Fruit fly (Drosophila melanogaster): ENCODE data around the gene Pus1.
A peak's percentile ranks its signal among the peaks of the same experiment; 100 is the strongest.

Gene Pus1

DNA sequence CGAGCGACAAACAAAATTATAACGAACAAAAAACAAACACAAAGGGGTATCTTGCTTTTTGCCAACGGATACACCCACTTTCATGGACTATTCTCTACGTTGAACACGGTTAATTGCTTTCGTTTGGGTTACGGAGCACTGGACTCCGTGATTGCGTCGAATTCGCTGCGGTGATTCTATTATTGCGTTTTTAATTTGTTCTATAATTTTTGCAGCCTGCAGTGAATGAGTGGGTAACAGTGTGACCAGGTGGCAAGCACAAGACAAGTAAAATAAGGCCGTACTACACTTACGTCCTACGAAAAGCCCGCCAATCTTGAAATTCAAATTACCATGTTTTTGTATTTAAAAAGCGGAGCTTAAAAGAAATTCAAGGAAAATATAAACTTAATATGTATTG, 6.9 kb downstream of the Pus1 start, which contains the start of gene CG16953 (continued):
- TF ChIP-seq H15 (GFP tag; IDR thresholded peaks at IDR 0.05) (no peak), grau (tag; optimal IDR thresholded peaks at IDR 0.05) (peak; percentile 2), HLH3B (GFP tag; IDR thresholded peaks at IDR 0.05) (no peak), Dp (GFP tag; optimal IDR thresholded peaks at IDR 0.05) (peak; percentile 87), ac (GFP tag; optimal IDR thresholded peaks at IDR 0.05) (no peak), Ets97D (GFP tag; optimal IDR thresholded peaks at IDR 0.05) (peak; percentile 38), NC2α (GFP tag; optimal IDR thresholded peaks at IDR 0.05) (no peak), ftz-f1 (GFP tag; optimal IDR thresholded peaks at IDR 0.05) (no peak), CG7928 (GFP tag; optimal IDR thresholded peaks at IDR 0.05) (no peak), unpg (GFP tag; optimal IDR thresholded peaks at IDR 0.05) (no peak), nom (GFP tag; optimal IDR thresholded peaks at IDR 0.05) (peak; percentile 10), en (GFP tag; optimal IDR thresholded peaks at IDR 0.05) (no peak), chm (GFP tag; IDR thresholded peaks at IDR 0.05) (no peak), CG1602 (GFP tag; optimal IDR thresholded peaks at IDR 0.05) (no peak), Med (GFP tag) (peak; percentile 43), CG8765 (GFP tag; IDR thresholded peaks at IDR 0.05) (no peak), fd96Cb (tag; optimal IDR thresholded peaks at IDR 0.05) (no peak), tup (GFP tag; optimal IDR thresholded peaks at IDR 0.05) (no peak), Stat92E (GFP tag; optimal IDR thresholded peaks at IDR 0.05) (peak in 1 of 3 experiments; percentile 45), HmgZ (tag; optimal IDR thresholded peaks at IDR 0.05) (peak; percentile 35), Fer1 (GFP tag; optimal IDR thresholded peaks at IDR 0.05) (peak; percentile 4), gcm2 (GFP tag; optimal IDR thresholded peaks at IDR 0.05) (no peak), MESR4 (GFP tag; optimal IDR thresholded peaks at IDR 0.05) (peak; percentile 89), CG6813 (GFP tag; optimal IDR thresholded peaks at IDR 0.05) (no peak), Vsx1 (GFP tag; optimal IDR thresholded peaks at IDR 0.05) (no peak)

dm6 chr3R:20581376-20581775, 11.1 kb downstream of the Pus1 start, which contains the start of gene CG34008:
Gene CG34008, minus strand, starts transcription at chr3R:20581522.
- TF ChIP-seq Dp (GFP tag; optimal IDR thresholded peaks at IDR 0.05) = peak; percentile 54
- TF ChIP-seq CG11398 (GFP tag; optimal IDR thresholded peaks at IDR 0.05) = no peak
- TF ChIP-seq unc-4 (GFP tag; IDR thresholded peaks at IDR 0.05; ENCODE audit: partially characterized antibody) = no peak
- TF ChIP-seq CG10431 (GFP tag; optimal IDR thresholded peaks at IDR 0.05) = no peak
- no peak for TF ChIP-seq CG3838 (GFP tag; optimal IDR thresholded peaks at IDR 0.05)
- peak; percentile 58 for TF ChIP-seq gfzf (GFP tag; optimal IDR thresholded peaks at IDR 0.05)
- TF ChIP-seq CG10209 (GFP tag; optimal IDR thresholded peaks at IDR 0.05) = no peak
- TF ChIP-seq Mes4 (GFP tag; optimal IDR thresholded peaks at IDR 0.05) = no peak
- TF ChIP-seq CG12744 (GFP tag; optimal IDR thresholded peaks at IDR 0.05) = no peak
- TF ChIP-seq gt (GFP tag; IDR thresholded peaks at IDR 0.05) = no peak
- TF ChIP-seq en (GFP tag; optimal IDR thresholded peaks at IDR 0.05) = no peak
- peak; percentile 67; the same call in 1 of the 2 replicates for TF ChIP-seq E2f2 (GFP tag; IDR thresholded peaks at IDR 0.05)
- no peak for TF ChIP-seq Ets65A (GFP tag)
- TF ChIP-seq ranshi (GFP tag; IDR thresholded peaks at IDR 0.05) = no peak
- TF ChIP-seq dmrt11E (tag; optimal IDR thresholded peaks at IDR 0.05) = no peak
- no peak for TF ChIP-seq dimm (GFP tag; IDR thresholded peaks at IDR 0.05)

DNA sequence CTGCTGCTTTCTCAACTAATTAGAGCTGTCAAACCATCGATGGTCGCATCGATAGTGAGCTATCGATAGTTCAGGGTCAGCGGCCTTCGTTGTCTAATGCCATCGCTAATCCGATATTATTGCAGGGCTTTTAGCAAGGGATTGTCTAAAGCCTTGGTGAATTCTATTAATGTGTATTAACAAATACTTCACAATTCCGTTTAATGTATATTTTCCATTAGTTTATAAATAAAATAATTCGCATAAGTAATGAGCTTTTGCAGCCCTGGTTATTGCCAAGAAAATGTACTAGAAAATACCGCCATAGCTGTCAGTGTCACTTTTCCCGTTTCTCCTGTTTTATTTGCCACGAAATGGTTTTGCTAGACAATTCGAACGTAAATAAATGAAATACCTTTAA, 12.7 kb downstream of the Pus1 start, which contains the start of the genes EloB and Srp14:
Gene EloB, minus strand, starts transcription at position 35 of the 400 bp plus-strand sequence.
Gene Srp14, plus strand, starts transcription at position 300 of the 400 bp plus-strand sequence.
- TF ChIP-seq PHDP (tag; optimal IDR thresholded peaks at IDR 0.05) (peak; percentile 85), gcm2 (GFP tag; optimal IDR thresholded peaks at IDR 0.05) (no peak), CG17361 (GFP tag; IDR thresholded peaks at IDR 0.05) (peak; percentile 83), hb (GFP tag; IDR thresholded peaks at IDR 0.05; ENCODE audit: partially characterized antibody) (peak; percentile 96), sr (GFP tag; IDR thresholded peaks at IDR 0.05) (0 out of 3 replicates have a peak, but pooled peaks have one; percentile 23), cg (GFP tag; optimal IDR thresholded peaks at IDR 0.05) (no peak), Nf-YC (tag; optimal IDR thresholded peaks at IDR 0.05) (peak; percentile 80), HHEX (GFP tag; optimal IDR thresholded peaks at IDR 0.05) (peak; percentile 42), Antp (GFP tag; optimal IDR thresholded peaks at IDR 0.05) (peak; percentile 83), CG8478 (optimal IDR thresholded peaks at IDR 0.05) (no peak), fd96Cb (tag; optimal IDR thresholded peaks at IDR 0.05) (peak; percentile 62), NfI (GFP tag; optimal IDR thresholded peaks at IDR 0.05) (peak; percentile 77), seq (GFP tag; IDR thresholded peaks at IDR 0.05) (peak; percentile 74), insv (GFP tag; optimal IDR thresholded peaks at IDR 0.05) (peak in 1 of 2 experiments; percentile 52)

Measured in whole organism, embryonic.